Worm (Caenorhabditis elegans) whole organism, mixed stage, embryonic: ENCODE measurements around the gene C05D9.7.

Source experiments
- M03D4.4 ChIP-seq: sonication (generic microtip); optimal IDR thresholded peaks from 2 replicates; lab custom pipeline; 2017; ENCODE audit warnings: mild to moderate bottlenecking, missing genetic modification characterization, missing compliant biosample characterization
- bed-3 ChIP-seq: fragments of 200-800 bp; sonication (Bioruptor generic); optimal IDR thresholded peaks from 3 replicates; lab custom pipeline; 2018; ENCODE audit warnings: mild to moderate bottlenecking, missing genetic modification characterization, moderate library complexity, missing compliant biosample characterization
- blmp-1 ChIP-seq: fragments of 150-350 bp; optimal IDR thresholded peaks from 2 replicates; lab custom pipeline; 2014; ENCODE audit warnings: missing biosample characterization, missing genetic modification characterization
- ceh-39 ChIP-seq: fragments of 150-350 bp; optimal IDR thresholded peaks from 2 replicates; lab custom pipeline; 2014; ENCODE audit warnings: missing biosample characterization, missing genetic modification characterization
- ceh-43 ChIP-seq: fragments of 200-800 bp; sonication (Bioruptor generic); optimal IDR thresholded peaks from 2 replicates; lab custom pipeline; 2018; ENCODE audit warnings: mild to moderate bottlenecking, missing genetic modification characterization, moderate library complexity, missing compliant biosample characterization
- ceh-83 ChIP-seq: fragments of 200-800 bp; sonication (Bioruptor generic); optimal IDR thresholded peaks from 2 replicates; lab custom pipeline; 2018; ENCODE audit warnings: mild to moderate bottlenecking, missing genetic modification characterization, missing compliant biosample characterization
- cnd-1 ChIP-seq: fragments of 200-800 bp; sonication (Bioruptor generic); optimal IDR thresholded peaks from 2 replicates; lab custom pipeline; 2018; ENCODE audit warnings: mild to moderate bottlenecking, missing genetic modification characterization, missing compliant biosample characterization
- drap-1 ChIP-seq: fragments of 200-800 bp; sonication (Bioruptor generic); optimal IDR thresholded peaks from 3 replicates; lab custom pipeline; 2018; ENCODE audit warnings: mild to moderate bottlenecking, missing genetic modification characterization, missing compliant biosample characterization
- elt-1 ChIP-seq: sonication (generic microtip); optimal IDR thresholded peaks from 2 replicates; lab custom pipeline; 2017; ENCODE audit warnings: missing genetic modification characterization, mild to moderate bottlenecking, missing compliant biosample characterization, antibody characterized with exemption, moderate library complexity, borderline replicate concordance; ENCODE audit not compliant: insufficient read depth
- elt-3 ChIP-seq: fragments of 150-350 bp; optimal IDR thresholded peaks from 2 replicates; lab custom pipeline; 2014; ENCODE audit warnings: missing biosample characterization, missing genetic modification characterization
- ham-2 ChIP-seq: fragments of 200-800 bp; sonication (Bioruptor generic); optimal IDR thresholded peaks from 2 replicates; lab custom pipeline; 2018; ENCODE audit warnings: mild to moderate bottlenecking, missing genetic modification characterization, missing compliant biosample characterization
- hlh-1 ChIP-seq: fragments of 150-350 bp; optimal IDR thresholded peaks from 2 replicates; lab custom pipeline; 2014; ENCODE audit warnings: missing biosample characterization, missing genetic modification reagents, missing genetic modification characterization
- lin-13 ChIP-seq: fragments of 150-350 bp; optimal IDR thresholded peaks from 2 replicates; lab custom pipeline; 2014; ENCODE audit warnings: missing biosample characterization, missing genetic modification characterization
- lin-32 ChIP-seq: fragments of 200-800 bp; sonication (Bioruptor generic); optimal IDR thresholded peaks from 2 replicates; lab custom pipeline; 2018; ENCODE audit warnings: mild to moderate bottlenecking, missing genetic modification characterization, missing compliant biosample characterization
- lsy-2 ChIP-seq: fragments of 150-350 bp; optimal IDR thresholded peaks from 2 replicates; lab custom pipeline; 2014; ENCODE audit warnings: missing biosample characterization, missing genetic modification characterization
- mab-5 ChIP-seq: fragments of 150-350 bp; optimal IDR thresholded peaks from 2 replicates; lab custom pipeline; 2014; ENCODE audit warnings: missing biosample characterization, missing genetic modification characterization
- mep-1 ChIP-seq: fragments of 150-350 bp; optimal IDR thresholded peaks from 2 replicates; lab custom pipeline; 2017; ENCODE audit warnings: missing biosample characterization, missing genetic modification reagents, missing genetic modification characterization, inconsistent platforms
- mls-2 ChIP-seq: sonication (generic microtip); optimal IDR thresholded peaks from 2 replicates; lab custom pipeline; 2016; ENCODE audit warnings: mild to moderate bottlenecking, missing genetic modification characterization, moderate library complexity, missing compliant biosample characterization
- nhr-12 ChIP-seq: fragments of 150-350 bp; optimal IDR thresholded peaks from 2 replicates; lab custom pipeline; 2014; ENCODE audit warnings: missing biosample characterization, missing genetic modification characterization
- nhr-2 ChIP-seq: fragments of 150-350 bp; optimal IDR thresholded peaks from 2 replicates; lab custom pipeline; 2014; ENCODE audit warnings: missing biosample characterization, missing genetic modification characterization
- nhr-76 ChIP-seq: sonication (generic microtip); optimal IDR thresholded peaks from 2 replicates; lab custom pipeline; 2017; ENCODE audit warnings: missing biosample characterization, missing genetic modification characterization
- sem-2 ChIP-seq: fragments of 200-800 bp; sonication (Bioruptor generic); optimal IDR thresholded peaks from 2 replicates; lab custom pipeline; 2018; ENCODE audit warnings: mild to moderate bottlenecking, missing genetic modification characterization, missing compliant biosample characterization
- sptf-1 ChIP-seq: sonication (generic microtip); optimal IDR thresholded peaks from 2 replicates; lab custom pipeline; 2017; ENCODE audit warnings: mild to moderate bottlenecking, missing genetic modification characterization, moderate library complexity, missing compliant biosample characterization
- tbx-8 ChIP-seq: fragments of 200-800 bp; sonication (Bioruptor generic); optimal IDR thresholded peaks from 2 replicates; lab custom pipeline; 2018; ENCODE audit warnings: mild to moderate bottlenecking, missing genetic modification characterization, moderate library complexity, missing compliant biosample characterization
- unc-120 ChIP-seq: sonication (generic microtip); optimal IDR thresholded peaks from 2 replicates; lab custom pipeline; 2017; ENCODE audit warnings: missing genetic modification characterization, missing compliant biosample characterization; ENCODE audit not compliant: poor library complexity, severe bottlenecking
- unc-39 ChIP-seq: fragments of 150-350 bp; optimal IDR thresholded peaks from 2 replicates; lab custom pipeline; 2014; ENCODE audit warnings: missing biosample characterization, missing genetic modification characterization
- unc-62 ChIP-seq: fragments of 150-350 bp; optimal IDR thresholded peaks from 2 replicates; lab custom pipeline; 2014; ENCODE audit warnings: missing biosample characterization, missing genetic modification reagents, missing genetic modification characterization
- zip-8 ChIP-seq: fragments of 150-350 bp; optimal IDR thresholded peaks from 2 replicates; lab custom pipeline; 2014; ENCODE audit warnings: missing biosample characterization, missing genetic modification characterization
- ztf-11 ChIP-seq: fragments of 150-350 bp; optimal IDR thresholded peaks from 2 replicates; lab custom pipeline; 2014; ENCODE audit warnings: missing biosample characterization, missing genetic modification characterization

C05D9.7 gene

DNA sequence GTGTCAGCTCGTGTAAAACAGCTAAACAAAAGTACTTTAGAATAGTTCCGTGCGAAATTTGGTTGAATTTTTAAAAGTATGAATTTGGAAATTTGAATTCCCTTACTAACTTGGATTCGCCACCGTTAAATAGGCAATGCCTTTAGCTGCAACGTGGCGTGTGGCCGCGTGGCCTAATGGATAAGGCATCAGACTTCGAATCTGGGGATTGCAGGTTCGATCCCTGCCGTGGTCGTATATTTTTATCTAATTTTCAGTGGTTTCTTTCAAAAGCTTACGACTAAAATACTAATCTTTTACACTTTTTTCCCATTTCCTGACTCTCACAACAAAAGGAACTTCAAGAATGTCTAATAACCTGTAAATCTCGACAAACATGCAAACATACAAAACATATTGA is 29.5 kb downstream of the C05D9.7 start:
- TF ChIP-seq elt-1 (tag; lab: Kevin White, UChicago) (no peak), ceh-39 (tag; lab: Kevin White, UChicago) (no peak), nhr-2 (tag; lab: Kevin White, UChicago) (no peak), zip-8 (tag; lab: Kevin White, UChicago) (no peak), mab-5 (tag; lab: Kevin White, UChicago) (no peak), unc-62 (GFP tag; lab: Kevin White, UChicago) (no peak), ham-2 (GFP tag; lab: Kevin White, UChicago) (no peak), lsy-2 (tag; lab: Kevin White, UChicago) (no peak), blmp-1 (no peak), mls-2 (tag; lab: Kevin White, UChicago) (no peak), unc-39 (tag; lab: Kevin White, UChicago) (no peak), sptf-1 (tag; lab: Kevin White, UChicago) (no peak), elt-3 (tag; lab: Kevin White, UChicago) (no peak), hlh-1 (tag; lab: Kevin White, UChicago) (no peak), ceh-43 (no peak)

DNA sequence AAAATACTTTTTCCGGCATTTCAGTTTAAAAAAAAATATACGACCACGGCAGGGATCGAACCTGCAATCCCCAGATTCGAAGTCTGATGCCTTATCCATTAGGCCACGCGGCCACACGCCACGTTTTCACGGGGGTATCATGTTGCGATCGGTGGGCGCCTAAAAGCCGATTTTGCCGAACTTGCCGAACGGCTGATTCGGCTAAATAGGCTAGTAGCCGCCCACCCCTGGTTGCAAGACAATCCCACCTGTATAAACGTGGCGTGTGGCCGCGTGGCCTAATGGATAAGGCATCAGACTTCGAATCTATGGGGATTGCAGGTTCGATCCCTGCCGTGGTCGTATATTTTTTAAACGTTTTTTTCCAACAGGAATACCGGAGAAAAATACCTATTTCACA is 30.1 kb downstream of the C05D9.7 start:
- TF ChIP-seq cnd-1 (tag; lab: Kevin White, UChicago) (no peak), ceh-39 (tag; lab: Kevin White, UChicago) (no peak), ham-2 (GFP tag; lab: Kevin White, UChicago) (no peak), ztf-11 (tag; lab: Kevin White, UChicago) (no peak), mab-5 (tag; lab: Kevin White, UChicago) (no peak), lin-32 (GFP tag; lab: Kevin White, UChicago) (no peak), nhr-76 (tag; lab: Kevin White, UChicago) (no peak), unc-62 (GFP tag; lab: Kevin White, UChicago) (no peak)

DNA sequence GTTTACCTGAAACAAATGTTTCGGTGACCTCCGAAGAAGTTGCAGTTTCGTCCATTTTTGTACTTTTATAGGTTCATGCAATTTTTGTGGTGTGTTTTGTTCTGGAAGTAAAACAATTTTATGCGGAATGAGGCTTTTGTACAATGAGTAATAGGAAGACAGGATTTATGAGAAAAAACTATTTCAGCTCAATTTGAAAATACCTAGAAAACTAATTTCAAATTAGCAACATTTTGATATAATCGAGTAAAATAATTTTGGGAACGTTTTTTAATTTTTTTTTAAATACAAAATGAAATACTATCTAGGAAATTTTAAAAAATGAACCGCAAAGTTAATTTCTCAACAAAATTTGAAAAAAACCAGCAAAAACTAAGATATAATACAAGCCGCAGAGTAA is 31.2 kb downstream of the C05D9.7 start, which contains the start of gene rei-2:
Gene rei-2, minus strand, starts transcription at position 101 of the 400 bp plus-strand sequence.
- TF ChIP-seq nhr-12: no peak
- TF ChIP-seq sem-2 (GFP tag; lab: Kevin White, UChicago): no peak
- no peak for TF ChIP-seq cnd-1 (tag; lab: Kevin White, UChicago)
- TF ChIP-seq, all 35 proteins: peak for 0

DNA sequence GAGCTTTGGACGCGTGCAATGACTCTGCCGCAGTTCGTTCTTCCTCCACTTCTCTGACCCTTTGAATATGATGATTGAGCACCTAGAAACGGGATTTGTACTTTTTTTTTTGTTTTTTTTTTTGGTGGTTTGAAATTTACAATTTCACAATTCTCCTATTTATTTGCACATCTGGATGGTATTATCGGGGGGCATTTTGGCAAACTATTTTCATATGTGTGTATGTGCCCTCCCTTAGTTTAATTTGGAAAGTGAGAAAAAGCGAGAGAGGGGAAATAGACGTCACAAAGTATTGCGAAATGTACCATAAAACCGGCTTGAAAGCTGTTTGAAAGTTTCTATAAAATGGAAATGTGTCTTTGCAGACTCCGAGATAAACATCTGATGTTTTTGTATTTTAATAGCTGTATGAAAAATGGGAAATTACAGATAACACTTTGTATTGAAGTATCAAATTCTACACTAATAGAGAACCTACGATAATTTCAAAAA is 32.8 kb downstream of the C05D9.7 start:
- TF ChIP-seq bed-3 (GFP tag; lab: Kevin White, UChicago): no peak
- no peak for TF ChIP-seq unc-62 (GFP tag; lab: Kevin White, UChicago)
- TF ChIP-seq ceh-83 (GFP tag; lab: Kevin White, UChicago): no peak
- no peak for TF ChIP-seq lin-13 (tag; lab: Kevin White, UChicago)
- TF ChIP-seq zip-8 (tag; lab: Kevin White, UChicago): no peak
- no peak for TF ChIP-seq tbx-8
- no peak for TF ChIP-seq mab-5 (tag; lab: Kevin White, UChicago)
- no peak for TF ChIP-seq M03D4.4 (tag; lab: Kevin White, UChicago)
- no peak for TF ChIP-seq elt-3 (tag; lab: Kevin White, UChicago)
- TF ChIP-seq sem-2 (GFP tag; lab: Kevin White, UChicago): no peak
- TF ChIP-seq ceh-43: no peak
- TF ChIP-seq hlh-1 (tag; lab: Kevin White, UChicago): no peak
- TF ChIP-seq nhr-76 (tag; lab: Kevin White, UChicago): no peak
- TF ChIP-seq, all 35 proteins: peak for 0

DNA sequence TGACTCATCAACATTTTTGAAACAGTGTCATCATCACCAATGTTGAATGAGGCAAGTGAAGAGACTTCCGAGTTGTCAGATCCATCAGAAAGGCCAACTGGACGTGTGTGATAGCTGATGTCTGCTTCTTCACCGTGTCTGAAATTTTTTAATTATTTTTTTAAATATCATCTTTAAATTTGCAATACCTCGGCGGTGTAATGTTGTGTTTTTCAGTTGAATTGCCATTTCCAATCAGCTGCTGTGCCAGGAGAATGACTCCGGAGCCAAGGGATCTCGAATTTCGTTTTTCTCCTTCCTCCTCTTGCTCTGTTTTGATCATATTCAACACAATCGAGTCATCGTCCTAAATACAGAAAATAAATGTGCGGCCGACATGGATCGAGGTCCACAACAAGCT is 34.2 kb downstream of the C05D9.7 start:
- TF ChIP-seq ham-2 (GFP tag; lab: Kevin White, UChicago): no peak
- TF ChIP-seq mls-2 (tag; lab: Kevin White, UChicago): no peak
- TF ChIP-seq unc-120 (tag; lab: Kevin White, UChicago): no peak
- no peak for TF ChIP-seq unc-62 (GFP tag; lab: Kevin White, UChicago)

DNA sequence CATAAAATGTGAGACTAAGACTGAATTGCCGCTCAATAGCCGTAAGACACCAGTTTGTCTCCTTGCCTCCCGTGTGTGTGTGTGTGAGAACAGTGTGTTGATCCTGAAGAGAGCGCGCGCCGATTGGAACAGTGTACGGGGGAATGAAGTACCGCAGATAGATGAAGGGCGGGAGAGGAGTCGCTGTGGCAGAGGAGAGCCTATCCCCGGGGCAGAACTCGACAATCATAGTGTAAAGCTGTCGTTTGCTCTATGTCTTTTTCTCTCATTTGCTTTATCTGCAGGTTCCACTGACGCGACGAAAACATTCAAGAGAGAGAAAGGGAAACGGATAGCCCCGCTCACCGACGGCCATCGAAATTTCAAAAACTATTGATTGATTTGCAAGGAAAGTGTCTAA is 37.3 kb downstream of the C05D9.7 start:
- TF ChIP-seq drap-1: peak; percentile 30
- peak; percentile 37 for TF ChIP-seq hlh-1 (tag; lab: Kevin White, UChicago)
- peak; percentile 24 for TF ChIP-seq mep-1 (tag; lab: Kevin White, UChicago)
- peak; percentile 64 for TF ChIP-seq unc-62 (GFP tag; lab: Kevin White, UChicago)
- no peak for TF ChIP-seq ztf-11 (tag; lab: Kevin White, UChicago)
- TF ChIP-seq sem-2 (GFP tag; lab: Kevin White, UChicago): no peak
- TF ChIP-seq elt-1 (tag; lab: Kevin White, UChicago): no peak
- no peak for TF ChIP-seq ceh-39 (tag; lab: Kevin White, UChicago)
- TF ChIP-seq unc-120 (tag; lab: Kevin White, UChicago): peak; percentile 95
- TF ChIP-seq lsy-2 (tag; lab: Kevin White, UChicago): no peak
- peak; percentile 45 for TF ChIP-seq M03D4.4 (tag; lab: Kevin White, UChicago)
